Worm (Caenorhabditis elegans): Measurements from ENCODE around the gene F56F11.1.

Gene F56F11.1

DNA sequence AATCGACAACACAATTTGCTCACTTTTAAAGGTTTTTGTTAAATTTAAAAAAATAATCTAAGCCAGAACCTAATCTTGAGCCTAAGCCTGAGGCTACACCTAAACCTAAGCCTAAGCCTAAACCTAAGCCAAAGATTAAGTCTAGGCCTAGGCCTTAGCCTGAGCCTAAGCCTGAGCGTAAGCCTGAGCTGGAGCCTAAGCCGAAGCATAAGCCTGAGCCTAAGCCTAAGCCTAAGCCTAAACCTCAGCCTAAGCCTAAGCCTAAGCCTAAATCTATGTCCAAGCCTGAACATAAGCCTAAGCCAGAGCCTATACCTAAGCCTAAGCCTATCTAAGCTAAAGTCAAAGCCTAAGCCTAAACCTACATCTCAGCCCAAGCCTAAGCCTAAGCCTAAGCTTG is 46.2 kb downstream of the F56F11.1 start:
- no peak for TF ChIP-seq snpc-4 (tag; optimal IDR thresholded peaks at IDR 0.05)

DNA sequence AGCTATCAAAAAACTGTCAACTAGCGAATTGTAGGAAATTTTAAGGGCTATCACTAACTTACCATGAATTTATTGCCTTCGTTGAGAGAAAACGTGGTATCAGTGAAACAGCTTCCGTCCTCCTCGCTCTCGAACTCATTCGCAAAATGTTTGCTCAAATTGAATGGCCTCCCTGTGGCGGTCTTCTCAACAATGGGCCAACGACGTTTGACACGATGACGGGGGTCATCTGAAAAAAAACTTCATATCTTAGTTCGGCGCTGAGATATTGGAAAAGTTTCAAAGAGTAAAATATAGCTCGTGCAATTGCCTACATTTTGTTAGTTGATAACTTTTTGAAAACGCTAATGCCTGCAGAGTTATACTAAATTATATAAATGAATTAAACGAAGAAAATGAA is 50.0 kb downstream of the F56F11.1 start:
- TF ChIP-seq alr-1 (tag; optimal IDR thresholded peaks at IDR 0.05) (no peak), elt-3 (tag; optimal IDR thresholded peaks at IDR 0.05) (no peak), mab-5 (tag; optimal IDR thresholded peaks at IDR 0.05) (no peak), mbf-1 (tag; optimal IDR thresholded peaks at IDR 0.05) (no peak), dmd-4 (tag; optimal IDR thresholded peaks at IDR 0.05) (no peak), peb-1 (tag; optimal IDR thresholded peaks at IDR 0.05) (no peak), nhr-237 (tag; optimal IDR thresholded peaks at IDR 0.05) (no peak), ceh-16 (tag; optimal IDR thresholded peaks at IDR 0.05) (no peak), fos-1 (tag; optimal IDR thresholded peaks at IDR 0.05) (no peak), nhr-23 (tag; optimal IDR thresholded peaks at IDR 0.05) (no peak)
